Worm (Caenorhabditis elegans): ENCODE data around the gene ZC196.5.

ZC196.5 gene

DNA sequence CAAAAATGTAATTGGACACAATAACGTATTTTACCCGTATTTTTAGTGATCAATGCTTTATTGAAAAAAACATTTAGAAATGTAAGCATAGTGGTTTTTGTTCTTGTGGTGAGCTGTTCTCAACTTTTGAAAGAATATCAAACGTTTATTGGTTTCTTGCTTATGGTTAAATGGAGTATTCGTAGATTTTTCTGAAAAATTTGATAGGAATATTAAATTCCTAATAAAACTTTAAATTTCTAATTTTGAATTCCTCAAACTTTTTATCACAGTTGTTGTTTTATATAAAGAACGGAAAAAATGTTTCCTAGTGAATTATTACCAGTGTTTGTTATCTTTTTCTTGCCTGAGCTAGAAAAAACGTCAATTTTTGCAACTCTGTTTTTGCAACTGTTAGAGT, 24.2 kb downstream of the ZC196.5 start, which contains the start of gene B0507.5:
TSS of gene B0507.5 (plus strand) at position 301 of the 400 bp plus-strand sequence.
- TF ChIP-seq snpc-4 (tag; optimal IDR thresholded peaks at IDR 0.05) (no peak), rbr-2 (tag; optimal IDR thresholded peaks at IDR 0.05) (no peak), lin-29 (GFP tag; IDR thresholded peaks at IDR 0.05) (no peak), lin-1 (GFP tag; IDR thresholded peaks at IDR 0.05) (no peak)

DNA sequence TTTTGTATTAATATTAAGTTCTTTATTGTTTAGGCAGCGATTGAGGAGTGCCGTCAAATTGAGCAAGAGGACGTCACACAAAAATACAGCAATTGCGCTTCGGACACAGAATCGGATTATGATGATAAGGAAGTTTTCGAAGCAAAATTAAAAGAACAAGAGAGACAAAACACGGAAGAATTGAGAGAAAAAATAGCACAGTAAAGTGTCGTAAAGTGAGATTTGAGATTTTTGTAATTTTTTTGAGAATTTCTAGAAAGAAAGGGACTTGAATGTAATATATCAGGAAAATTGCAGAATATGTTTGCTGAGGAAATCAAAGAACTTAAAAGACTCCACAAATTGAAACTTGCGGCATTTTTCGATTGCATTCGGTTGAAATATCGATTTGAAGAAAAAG, 25.5 kb downstream of the ZC196.5 start, which contains the start of gene B0507.4:
TSS of gene B0507.4 (plus strand) at position 301 of the 400 bp plus-strand sequence.
- TF ChIP-seq madf-9 (GFP tag; conservative IDR thresholded peaks at IDR 0.05) (no peak), nhr-11 (tag; optimal IDR thresholded peaks at IDR 0.05) (no peak), mep-1 (tag; optimal IDR thresholded peaks at IDR 0.05) (no peak), F44E2.7 (GFP tag; IDR thresholded peaks at IDR 0.05) (no peak), pha-4 (GFP tag; IDR thresholded peaks at IDR 0.05) (no peak), pha-4 (tag; optimal IDR thresholded peaks at IDR 0.05) (no peak), saeg-2 (GFP tag; IDR thresholded peaks at IDR 0.05) (no peak), ceh-28 (tag; optimal IDR thresholded peaks at IDR 0.05) (no peak), attf-4 (tag; optimal IDR thresholded peaks at IDR 0.05) (no peak)

DNA sequence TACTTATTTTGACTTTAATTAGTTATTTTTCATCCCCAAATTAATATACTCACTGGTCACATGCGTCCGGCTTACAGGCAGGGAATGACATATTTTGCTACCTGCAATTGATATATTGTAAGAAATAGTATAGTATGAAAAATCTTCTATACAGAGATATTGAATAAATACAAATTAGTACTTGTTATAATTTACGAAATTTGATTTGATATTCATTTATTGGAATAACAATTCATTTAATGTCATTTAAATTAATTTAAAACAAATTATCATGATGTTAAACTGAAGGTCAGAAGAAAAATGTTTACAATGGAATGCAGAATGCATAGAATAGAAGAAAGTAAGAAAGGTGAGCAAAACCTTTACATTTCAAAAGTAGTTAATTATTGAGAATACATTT, 29.4 kb downstream of the ZC196.5 start, which contains the start of gene B0507.7:
TSS of gene B0507.7 (minus strand) at position 101 of the 400 bp plus-strand sequence.
- TF ChIP-seq dpl-1 (GFP tag; optimal IDR thresholded peaks at IDR 0.05) (no peak), ZK337.2 (GFP tag; IDR thresholded peaks at IDR 0.05) (no peak)

DNA sequence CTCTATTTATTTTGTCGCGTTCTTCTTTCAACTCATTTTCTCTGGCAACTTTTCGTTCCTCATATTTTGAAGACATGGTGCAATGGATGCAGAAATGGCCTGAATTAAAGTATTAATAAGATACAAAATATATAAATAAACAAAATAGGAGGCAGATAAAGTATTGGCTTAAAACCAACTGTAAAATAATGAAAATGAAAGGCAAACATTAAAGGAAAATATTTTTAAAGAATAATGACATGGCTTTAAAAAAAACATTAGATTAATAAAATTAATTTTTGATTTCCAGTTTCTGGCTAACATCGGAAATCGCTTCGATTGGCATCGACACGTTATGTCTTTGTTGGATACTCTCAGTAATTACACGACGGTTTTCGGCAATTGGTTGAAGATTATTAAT, 31.2 kb downstream of the ZC196.5 start, which contains the start of gene ddn-1:
TSS of gene ddn-1 (minus strand) at position 101 of the 400 bp plus-strand sequence.
- TF ChIP-seq unc-130 (GFP tag; optimal IDR thresholded peaks at IDR 0.05), result no peak
- TF ChIP-seq vab-7 (GFP tag; IDR thresholded peaks at IDR 0.05), result no peak
- TF ChIP-seq nhr-10 (tag; optimal IDR thresholded peaks at IDR 0.05), result no peak
- TF ChIP-seq ztf-7 (tag; optimal IDR thresholded peaks at IDR 0.05), result no peak
- no peak for TF ChIP-seq zfp-2 (tag; optimal IDR thresholded peaks at IDR 0.05)
- no peak for TF ChIP-seq ceh-62 (tag; optimal IDR thresholded peaks at IDR 0.05)
- TF ChIP-seq ceh-44 (GFP tag; IDR thresholded peaks at IDR 0.05), result no peak
- no peak for TF ChIP-seq Y105C5A.15 (GFP tag; IDR thresholded peaks at IDR 0.05)
- no peak for TF ChIP-seq T26A8.4 (GFP tag; IDR thresholded peaks at IDR 0.05)
- TF ChIP-seq nhr-11 (tag; optimal IDR thresholded peaks at IDR 0.05), result no peak
- no peak for TF ChIP-seq zag-1 (tag; optimal IDR thresholded peaks at IDR 0.05)
- no peak for TF ChIP-seq mep-1 (tag; optimal IDR thresholded peaks at IDR 0.05)
- TF ChIP-seq php-3 (GFP tag; IDR thresholded peaks at IDR 0.05), result no peak
- no peak for TF ChIP-seq tag-97 (GFP tag; IDR thresholded peaks at IDR 0.05)
- no peak for TF ChIP-seq unc-39 (tag; optimal IDR thresholded peaks at IDR 0.05)
- no peak for TF ChIP-seq mxl-2 (GFP tag; conservative IDR thresholded peaks at IDR 0.05)
- TF ChIP-seq tra-1 (GFP tag; IDR thresholded peaks at IDR 0.05), result no peak
- TF ChIP-seq daf-19 (GFP tag; conservative IDR thresholded peaks at IDR 0.05), result no peak
- TF ChIP-seq nhr-237 (tag; optimal IDR thresholded peaks at IDR 0.05), result no peak
- no peak for TF ChIP-seq D1046.2 (GFP tag; IDR thresholded peaks at IDR 0.05)

DNA sequence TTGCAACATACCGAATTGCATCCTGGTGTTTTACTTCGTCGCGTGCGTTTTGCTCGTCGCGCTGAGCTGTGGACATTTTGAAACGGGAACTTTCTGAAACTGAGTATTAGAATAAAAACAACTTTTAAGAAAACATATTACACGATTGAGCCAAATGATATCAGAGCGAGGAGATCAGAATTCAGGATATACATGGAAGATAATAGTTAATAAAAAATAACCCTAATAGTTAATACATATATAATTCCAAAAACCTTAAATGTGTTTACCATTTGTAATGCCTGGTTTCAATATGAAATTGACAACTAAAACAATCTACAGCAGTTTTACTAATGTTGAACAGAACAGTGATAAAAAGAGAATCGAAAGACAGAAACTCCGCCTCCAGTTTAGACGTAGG, 33.7 kb downstream of the ZC196.5 start, which contains the start of gene B0507.8:
TSS of gene B0507.8 (minus strand) at position 101 of the 400 bp plus-strand sequence.
- no peak for TF ChIP-seq lin-13 (GFP tag; optimal IDR thresholded peaks at IDR 0.05)
- TF ChIP-seq lin-29 (GFP tag; IDR thresholded peaks at IDR 0.05), result no peak
- no peak for TF ChIP-seq unc-39 (tag; optimal IDR thresholded peaks at IDR 0.05)
- TF ChIP-seq nhr-76 (tag; optimal IDR thresholded peaks at IDR 0.05), result no peak
- TF ChIP-seq sdz-12 (GFP tag; optimal IDR thresholded peaks at IDR 0.05), result no peak
- no peak for TF ChIP-seq Y5F2A.4 (GFP tag; optimal IDR thresholded peaks at IDR 0.05)
- no peak for TF ChIP-seq zag-1 (tag; optimal IDR thresholded peaks at IDR 0.05)
- no peak for TF ChIP-seq ces-1 (GFP tag; optimal IDR thresholded peaks at IDR 0.05)
- TF ChIP-seq dmd-8 (GFP tag; IDR thresholded peaks at IDR 0.05), result no peak
- no peak for TF ChIP-seq nhr-28 (tag; optimal IDR thresholded peaks at IDR 0.05)
- no peak for TF ChIP-seq daf-16 (GFP tag; optimal IDR thresholded peaks at IDR 0.05)
- no peak for TF ChIP-seq daf-16 (tag; optimal IDR thresholded peaks at IDR 0.05)
- no peak for TF ChIP-seq ZK546.5 (tag; optimal IDR thresholded peaks at IDR 0.05)
- TF ChIP-seq rbr-2 (tag; optimal IDR thresholded peaks at IDR 0.05), result no peak
- no peak for TF ChIP-seq nhr-111 (GFP tag; optimal IDR thresholded peaks at IDR 0.05)
- no peak for TF ChIP-seq ceh-28 (tag; optimal IDR thresholded peaks at IDR 0.05)
- TF ChIP-seq nhr-11 (tag; optimal IDR thresholded peaks at IDR 0.05), result no peak

Data from whole organism, L4 larva.